Worm (Caenorhabditis elegans) whole organism, L4 larva: ENCODE data around the gene gstk-2.
A peak's percentile ranks its signal among the peaks of the same experiment; 100 is the strongest.
"Not testable (repeated sequence)": the region's sequence is repeated elsewhere in the genome, so short reads cannot be mapped to it uniquely, and the experiment has no call there.

Experiments used
- D1046.2 ChIP-seq: fragments of 200-800 bp; sonication (Bioruptor generic); IDR thresholded peaks from 2 replicates; pipeline ENCODE4 v1.3.6; 2022; ENCODE audit warnings: missing genetic modification characterization, missing compliant biosample characterization
- F49E8.2 ChIP-seq: sonication (generic microtip); optimal IDR thresholded peaks from 2 replicates; lab custom pipeline; 2016; ENCODE audit warnings: missing compliant biosample characterization, mild to moderate bottlenecking, missing genetic modification characterization, borderline replicate concordance
- Y5F2A.4 ChIP-seq: fragments of 200-800 bp; sonication (Bioruptor generic); optimal IDR thresholded peaks from 2 replicates; lab custom pipeline; 2018; ENCODE audit warnings: mild to moderate bottlenecking, missing genetic modification characterization, missing compliant biosample characterization
- ceh-20 ChIP-seq: fragments of 200-800 bp; sonication (Bioruptor generic); IDR thresholded peaks from 2 replicates; pipeline ENCODE4 v1.3.6; 2022; ENCODE audit warnings: missing genetic modification reagents, missing genetic modification characterization, missing compliant biosample characterization
- ces-1 ChIP-seq: fragments of 150-350 bp; sonication (generic microtip); optimal IDR thresholded peaks from 4 replicates; lab custom pipeline; 2014; ENCODE audit warnings: missing biosample characterization, missing genetic modification reagents, missing genetic modification characterization
- daf-16 ChIP-seq, 3 experiments: sonication (generic microtip); optimal IDR thresholded peaks; 2 replicates each; lab custom pipeline; 2016 to 2017; ENCODE audit warnings: missing genetic modification characterization in 3 of 3, missing genetic modification reagents in 3 of 3, mild to moderate bottlenecking in 2 of 3, missing compliant biosample characterization in 2 of 3, missing biosample characterization in 1 of 3, moderate library complexity in 1 of 3
- daf-19 ChIP-seq: fragments of 200-800 bp; sonication (Bioruptor generic); conservative IDR thresholded peaks from 2 replicates; pipeline ENCODE4 v1.3.6; 2022; ENCODE audit warnings: missing genetic modification characterization, missing compliant biosample characterization
- dmd-6 ChIP-seq: fragments of 200-800 bp; sonication (Bioruptor generic); IDR thresholded peaks from 2 replicates; pipeline ENCODE4 v1.3.6; 2022; ENCODE audit warnings: missing genetic modification reagents, missing genetic modification characterization, missing compliant biosample characterization
- dve-1 ChIP-seq: sonication (generic microtip); optimal IDR thresholded peaks from 2 replicates; lab custom pipeline; 2017; ENCODE audit warnings: antibody characterized with exemption, mild to moderate bottlenecking, missing genetic modification characterization, missing compliant biosample characterization; ENCODE audit not compliant: insufficient read depth
- fkh-10 ChIP-seq: fragments of 150-350 bp; optimal IDR thresholded peaks from 2 replicates; lab custom pipeline; 2014; ENCODE audit warnings: missing biosample characterization, missing genetic modification reagents, missing genetic modification characterization
- fos-1 ChIP-seq: fragments of 150-350 bp; optimal IDR thresholded peaks from 2 replicates; lab custom pipeline; 2014; ENCODE audit warnings: missing biosample characterization, missing genetic modification characterization
- hif-1 ChIP-seq, 2 experiments: sonication (generic microtip); optimal IDR thresholded peaks; 2 replicates each; lab custom pipeline; 2016 to 2017; ENCODE audit warnings: missing compliant biosample characterization in 2 of 2, missing genetic modification characterization in 2 of 2, missing genetic modification reagents in 2 of 2, missing genotype in 2 of 2, mild to moderate bottlenecking in 1 of 2
- hlh-11 ChIP-seq: fragments of 200-800 bp; sonication (Bioruptor generic); optimal IDR thresholded peaks from 2 replicates; lab custom pipeline; 2018; ENCODE audit warnings: mild to moderate bottlenecking, missing genetic modification characterization, missing compliant biosample characterization
- hlh-30 ChIP-seq: sonication (generic microtip); optimal IDR thresholded peaks from 2 replicates; lab custom pipeline; 2017; ENCODE audit warnings: antibody characterized with exemption, mild to moderate bottlenecking, missing genetic modification characterization, missing compliant biosample characterization; ENCODE audit not compliant: insufficient read depth
- lin-13 ChIP-seq: fragments of 150-350 bp; optimal IDR thresholded peaks from 2 replicates; lab custom pipeline; 2014; ENCODE audit warnings: missing biosample characterization, missing genetic modification reagents, missing genetic modification characterization
- lin-38 ChIP-seq: fragments of 200-800 bp; sonication (Bioruptor generic); IDR thresholded peaks from 2 replicates; pipeline ENCODE4 v1.3.6; 2022; ENCODE audit warnings: missing genetic modification reagents, missing genetic modification characterization, missing compliant biosample characterization
- mes-2 ChIP-seq: sonication (generic microtip); optimal IDR thresholded peaks from 2 replicates; lab custom pipeline; 2016; ENCODE audit warnings: missing genotype, mild to moderate bottlenecking, missing genetic modification characterization, missing compliant biosample characterization; ENCODE audit not compliant: poor library complexity, severe bottlenecking
- mxl-2 ChIP-seq: fragments of 200-800 bp; sonication (Bioruptor generic); conservative IDR thresholded peaks from 2 replicates; pipeline ENCODE4 v1.3.6; 2022; ENCODE audit warnings: missing genetic modification reagents, missing genetic modification characterization, missing compliant biosample characterization
- nhr-10 ChIP-seq: fragments of 150-350 bp; optimal IDR thresholded peaks from 2 replicates; lab custom pipeline; 2014; ENCODE audit warnings: missing biosample characterization, missing genetic modification characterization
- nhr-102 ChIP-seq: sonication (generic microtip); optimal IDR thresholded peaks from 2 replicates; lab custom pipeline; 2016; ENCODE audit warnings: mild to moderate bottlenecking, missing genetic modification characterization, moderate library complexity, missing compliant biosample characterization
- nhr-237 ChIP-seq: sonication (generic microtip); optimal IDR thresholded peaks from 2 replicates; lab custom pipeline; 2017; ENCODE audit warnings: missing biosample characterization, missing genetic modification characterization
- nhr-28 ChIP-seq: fragments of 150-350 bp; optimal IDR thresholded peaks from 2 replicates; lab custom pipeline; 2014; ENCODE audit warnings: missing biosample characterization, missing genetic modification characterization
- nhr-41 ChIP-seq: fragments of 200-800 bp; sonication (Bioruptor generic); IDR thresholded peaks from 2 replicates; pipeline ENCODE4 v1.3.6; 2022; ENCODE audit warnings: missing genetic modification reagents, missing genetic modification characterization, missing compliant biosample characterization
- php-3 ChIP-seq: fragments of 200-800 bp; sonication (Bioruptor generic); IDR thresholded peaks from 2 replicates; pipeline ENCODE4 v1.3.6; 2022; ENCODE audit warnings: missing genetic modification reagents, missing genetic modification characterization, missing compliant biosample characterization
- pqm-1 ChIP-seq: sonication (generic microtip); optimal IDR thresholded peaks from 2 replicates; lab custom pipeline; 2017; ENCODE audit warnings: missing biosample characterization, missing genetic modification characterization
- unc-39 ChIP-seq: sonication (generic microtip); optimal IDR thresholded peaks from 2 replicates; lab custom pipeline; 2017; ENCODE audit warnings: missing biosample characterization, missing genetic modification characterization
- vab-7 ChIP-seq: fragments of 200-800 bp; sonication (Bioruptor generic); IDR thresholded peaks from 2 replicates; pipeline ENCODE4 v1.3.6; 2022; ENCODE audit warnings: missing genetic modification reagents, missing genetic modification characterization, missing compliant biosample characterization

Gene gstk-2

ce11 chrIV:7258253-7258652 lies 16.2 kb upstream of the gstk-2 start, which contains the start of gene C06E4.6 (continued):
- TF ChIP-seq pqm-1 = peak; percentile 43
- TF ChIP-seq dve-1 (tag; lab: Kevin White, UChicago) = no peak
- TF ChIP-seq vab-7 (GFP tag; lab: Robert Waterston, UW) = no peak
- TF ChIP-seq fkh-10 (GFP tag; lab: Kevin White, UChicago) = no peak
- TF ChIP-seq hlh-30 (tag; lab: Kevin White, UChicago) = peak; percentile 62
- no peak for TF ChIP-seq unc-39 (tag; lab: Kevin White, UChicago)
- peak; percentile 96 for TF ChIP-seq nhr-28 (tag; lab: Kevin White, UChicago)
- TF ChIP-seq ces-1 (GFP tag; lab: Kevin White, UChicago) = no peak
- TF ChIP-seq hif-1 (tag; optimal IDR thresholded peaks at IDR 0.05; lab: Kevin White, UChicago) = no peak
- TF ChIP-seq daf-16 (GFP tag; optimal IDR thresholded peaks at IDR 0.05; lab: Kevin White, UChicago) = no peak
- TF ChIP-seq daf-16 (tag; optimal IDR thresholded peaks at IDR 0.05; lab: Kevin White, UChicago) = peak; percentile 23

ce11 chrIV:7254690-7255089 lies 12.6 kb upstream of the gstk-2 start, which contains the start of gene C06E4.5:
C06E4.5 (plus strand) TSS chrIV:7254990.
- TF ChIP-seq hlh-30 (tag; lab: Kevin White, UChicago); lin-13 (GFP tag; lab: Kevin White, UChicago); daf-19 (GFP tag; lab: Robert Waterston, UW): not testable (repeated sequence)

- TF ChIP-seq F49E8.2 (tag; lab: Kevin White, UChicago) (peak; percentile 15), mes-2 (peak; percentile 1), Y5F2A.4 (GFP tag; lab: Kevin White, UChicago) (no peak)
- TF ChIP-seq, all 104 proteins: peak for 2
Observed at ce11 chrIV:7253271-7253670, 11.2 kb upstream of the gstk-2 start.

- no peak for TF ChIP-seq mxl-2
- TF ChIP-seq Y5F2A.4 (GFP tag; lab: Kevin White, UChicago) = no peak
- TF ChIP-seq nhr-28 (tag; lab: Kevin White, UChicago) = no peak
- no peak for TF ChIP-seq nhr-102 (tag; lab: Kevin White, UChicago)
- TF ChIP-seq D1046.2 = no peak
- TF ChIP-seq, all 104 proteins: peak for 0
Observed at ce11 chrIV:7250158-7250557, 8.1 kb upstream of the gstk-2 start, which contains the start of gene D2024.18. D2024.18 (plus strand) TSS chrIV:7250458.

- not testable (repeated sequence) for TF ChIP-seq vab-7 (GFP tag; lab: Robert Waterston, UW); hlh-11 (tag; lab: Kevin White, UChicago); lin-38 (GFP tag; lab: Robert Waterston, UW)
- TF ChIP-seq, all 104 proteins: peak for 0; not testable (repeated sequence) for 104
Observed at ce11 chrIV:7247243-7247642, 5.2 kb upstream of the gstk-2 start, which contains the start of gene D2024.1. D2024.1 (plus strand) TSS chrIV:7247543.

- no peak for TF ChIP-seq nhr-237
- no peak for TF ChIP-seq ceh-20 (GFP tag; lab: Robert Waterston, UW)
- no peak for TF ChIP-seq nhr-41 (GFP tag; lab: Robert Waterston, UW)
- no peak for TF ChIP-seq fos-1 (tag; lab: Kevin White, UChicago)
- TF ChIP-seq php-3 (GFP tag; lab: Robert Waterston, UW) = no peak
- no peak for TF ChIP-seq lin-38 (GFP tag; lab: Robert Waterston, UW)
- no peak for TF ChIP-seq dmd-6 (GFP tag; lab: Robert Waterston, UW)
- no peak for TF ChIP-seq nhr-10 (tag; lab: Kevin White, UChicago)
- TF ChIP-seq hlh-11 (tag; lab: Kevin White, UChicago) = no peak
Observed at ce11 chrIV:7246553-7246952, 4.5 kb upstream of the gstk-2 start, which contains the start of gene col-114. col-114 (minus strand) TSS chrIV:7246653.
